Worm (Caenorhabditis elegans) whole organism, L3 larva: Measurements from ENCODE around the gene T04F8.2.

Experiments used
- R02D3.7 ChIP-seq: fragments of 150-350 bp; optimal IDR thresholded peaks from 2 replicates; lab custom pipeline; 2014; ENCODE audit warnings: missing biosample characterization, missing genetic modification characterization
- ZK546.5 ChIP-seq: sonication (generic microtip); optimal IDR thresholded peaks from 2 replicates; lab custom pipeline; 2017; ENCODE audit warnings: missing biosample characterization, missing genetic modification characterization
- aly-2 ChIP-seq: fragments of 150-350 bp; optimal IDR thresholded peaks from 2 replicates; lab custom pipeline; 2014; ENCODE audit warnings: missing biosample characterization, missing genetic modification characterization
- ceh-16 ChIP-seq: sonication (generic microtip); optimal IDR thresholded peaks from 2 replicates; lab custom pipeline; 2017; ENCODE audit warnings: missing biosample characterization, missing genetic modification characterization
- ceh-82 ChIP-seq: fragments of 150-350 bp; optimal IDR thresholded peaks from 2 replicates; lab custom pipeline; 2014; ENCODE audit warnings: missing biosample characterization, missing genetic modification characterization
- ceh-9 ChIP-seq: sonication (generic microtip); optimal IDR thresholded peaks from 2 replicates; lab custom pipeline; 2018; ENCODE audit warnings: missing biosample characterization, missing genetic modification characterization
- egl-27 ChIP-seq: sonication (generic microtip); optimal IDR thresholded peaks from 4 replicates; lab custom pipeline; 2017; ENCODE audit warnings: missing biosample characterization, missing genetic modification reagents, missing genetic modification characterization
- egl-5 ChIP-seq: fragments of 150-350 bp; optimal IDR thresholded peaks from 2 replicates; lab custom pipeline; 2017; ENCODE audit warnings: missing biosample characterization, missing genetic modification reagents, missing genetic modification characterization, inconsistent platforms
- elt-1 ChIP-seq: fragments of 150-350 bp; optimal IDR thresholded peaks from 2 replicates; lab custom pipeline; 2014; ENCODE audit warnings: missing biosample characterization, missing genetic modification characterization
- elt-3 ChIP-seq, 3 experiments: fragments of 150-350 bp in 1 of 3; sonication (generic microtip) in 2 of 3; optimal IDR thresholded peaks; 2 replicates in 2 of 3; 4 replicates in 1 of 3; lab custom pipeline; 2014 to 2017; ENCODE audit warnings: missing biosample characterization in 3 of 3, missing genetic modification characterization in 3 of 3
- eor-1 ChIP-seq, 2 experiments: fragments of 150-350 bp; optimal IDR thresholded peaks; 2 replicates each; lab custom pipeline; 2014 to 2018; ENCODE audit warnings: missing biosample characterization in 2 of 2, missing genetic modification characterization in 2 of 2
- fkh-10 ChIP-seq: sonication (generic microtip); optimal IDR thresholded peaks from 2 replicates; lab custom pipeline; 2017; ENCODE audit warnings: missing biosample characterization, missing genetic modification reagents, missing genetic modification characterization
- fkh-2 ChIP-seq: fragments of 150-350 bp; optimal IDR thresholded peaks from 2 replicates; lab custom pipeline; 2014; ENCODE audit warnings: missing biosample characterization, missing genetic modification reagents, missing genetic modification characterization
- fos-1 ChIP-seq: fragments of 150-350 bp; optimal IDR thresholded peaks from 2 replicates; lab custom pipeline; 2014; ENCODE audit warnings: missing biosample characterization, missing genetic modification characterization
- hmg-11 ChIP-seq: sonication (generic microtip); optimal IDR thresholded peaks from 2 replicates; lab custom pipeline; 2016; ENCODE audit warnings: missing genetic modification characterization, missing compliant biosample characterization
- lin-15B ChIP-seq: fragments of 150-350 bp; optimal IDR thresholded peaks from 2 replicates; lab custom pipeline; 2014; ENCODE audit warnings: missing biosample characterization, missing genetic modification characterization
- lin-39 ChIP-seq: fragments of 150-350 bp; optimal IDR thresholded peaks from 2 replicates; lab custom pipeline; 2018; ENCODE audit warnings: missing biosample characterization, missing genetic modification reagents, missing genetic modification characterization
- lsy-12 ChIP-seq: sonication (generic microtip); optimal IDR thresholded peaks from 2 replicates; lab custom pipeline; 2016; ENCODE audit warnings: mild to moderate bottlenecking, missing genetic modification characterization, missing compliant biosample characterization
- mdl-1 ChIP-seq: fragments of 150-350 bp; optimal IDR thresholded peaks from 2 replicates; lab custom pipeline; 2014; ENCODE audit warnings: missing biosample characterization, missing genetic modification characterization
- mml-1 ChIP-seq: fragments of 150-350 bp; sonication (generic microtip); optimal IDR thresholded peaks from 3 replicates; lab custom pipeline; 2014; ENCODE audit warnings: missing biosample characterization, missing genetic modification characterization
- nfya-1 ChIP-seq: sonication (generic microtip); optimal IDR thresholded peaks from 2 replicates; lab custom pipeline; 2017; ENCODE audit warnings: missing genetic modification characterization, mild to moderate bottlenecking, missing compliant biosample characterization, antibody characterized with exemption, moderate library complexity; ENCODE audit not compliant: insufficient read depth
- nhr-11 ChIP-seq: fragments of 150-350 bp; optimal IDR thresholded peaks from 2 replicates; lab custom pipeline; 2014; ENCODE audit warnings: missing biosample characterization, missing genetic modification characterization
- nhr-23 ChIP-seq: fragments of 150-350 bp; optimal IDR thresholded peaks from 2 replicates; lab custom pipeline; 2014; ENCODE audit warnings: missing biosample characterization, missing genetic modification reagents, missing genetic modification characterization
- nhr-25 ChIP-seq: sonication (generic microtip); optimal IDR thresholded peaks from 2 replicates; lab custom pipeline; 2017; ENCODE audit warnings: missing biosample characterization, missing genetic modification characterization
- nhr-43 ChIP-seq: sonication (generic microtip); optimal IDR thresholded peaks from 2 replicates; lab custom pipeline; 2016; ENCODE audit warnings: mild to moderate bottlenecking, missing genetic modification characterization, missing compliant biosample characterization; ENCODE audit not compliant: poor library complexity, severe bottlenecking
- nhr-67 ChIP-seq: fragments of 150-350 bp; optimal IDR thresholded peaks from 2 replicates; lab custom pipeline; 2014; ENCODE audit warnings: missing biosample characterization, missing genetic modification characterization
- nhr-77 ChIP-seq: fragments of 150-350 bp; optimal IDR thresholded peaks from 2 replicates; lab custom pipeline; 2014; ENCODE audit warnings: missing biosample characterization, missing genetic modification characterization
- pha-4 ChIP-seq: fragments of 150-350 bp; optimal IDR thresholded peaks from 2 replicates; lab custom pipeline; 2014; ENCODE audit warnings: missing biosample characterization, missing genetic modification reagents, missing genetic modification characterization
- pqm-1 ChIP-seq: fragments of 150-350 bp; optimal IDR thresholded peaks from 2 replicates; lab custom pipeline; 2017; ENCODE audit warnings: missing biosample characterization, missing genetic modification characterization, inconsistent platforms
- sea-2 ChIP-seq: fragments of 150-350 bp; sonication (generic microtip); optimal IDR thresholded peaks from 4 replicates; lab custom pipeline; 2014; ENCODE audit warnings: missing biosample characterization, missing genetic modification reagents, missing genetic modification characterization
- snpc-4 ChIP-seq: fragments of 150-350 bp; optimal IDR thresholded peaks from 2 replicates; lab custom pipeline; 2014; ENCODE audit warnings: missing biosample characterization, missing genetic modification characterization
- tbx-2 ChIP-seq: sonication (generic microtip); optimal IDR thresholded peaks from 2 replicates; lab custom pipeline; 2016; ENCODE audit warnings: mild to moderate bottlenecking, missing genetic modification characterization, missing compliant biosample characterization
- unc-62 ChIP-seq: fragments of 150-350 bp; sonication (generic microtip); optimal IDR thresholded peaks from 4 replicates; lab custom pipeline; 2014; ENCODE audit warnings: missing biosample characterization, missing genetic modification reagents, missing genetic modification characterization
- ztf-4 ChIP-seq: fragments of 150-350 bp; optimal IDR thresholded peaks from 2 replicates; lab custom pipeline; 2014; ENCODE audit warnings: missing biosample characterization, missing genetic modification characterization

Gene T04F8.2

ce11 chrX:11643767-11644235, 12.6 kb downstream of the T04F8.2 start, which contains the start of gene sto-4:
sto-4 (plus strand) TSS chrX:11644126.
- TF ChIP-seq hmg-11, result peak; percentile 47
- TF ChIP-seq R02D3.7 (tag; lab: Kevin White, UChicago), result peak; percentile 7
- TF ChIP-seq lin-39 (tag; lab: Kevin White, UChicago), result peak; percentile 60
- TF ChIP-seq tbx-2 (tag; lab: Kevin White, UChicago), result peak; percentile 39
- TF ChIP-seq elt-1 (tag; lab: Kevin White, UChicago), result peak; percentile 5
- TF ChIP-seq snpc-4 (tag; lab: Kevin White, UChicago), result peak; percentile 22
- peak; percentile 33 for TF ChIP-seq nfya-1
- peak; percentile 77 for TF ChIP-seq nhr-25 (tag; lab: Kevin White, UChicago)
- TF ChIP-seq nhr-43 (tag; lab: Kevin White, UChicago), result peak; percentile 50
- peak; percentile 85 for TF ChIP-seq lsy-12 (tag; lab: Kevin White, UChicago)

- TF ChIP-seq nhr-43 (tag; lab: Kevin White, UChicago), result no peak
- TF ChIP-seq mdl-1 (tag; lab: Kevin White, UChicago), result no peak
- TF ChIP-seq R02D3.7 (tag; lab: Kevin White, UChicago), result no peak
- no peak for TF ChIP-seq ceh-16 (tag; lab: Kevin White, UChicago)
- TF ChIP-seq hmg-11, result no peak
- no peak for TF ChIP-seq nhr-77 (tag; lab: Kevin White, UChicago)
- TF ChIP-seq fkh-2, result no peak
- no peak for TF ChIP-seq lin-15B
- TF ChIP-seq lsy-12 (tag; lab: Kevin White, UChicago), result no peak
- TF ChIP-seq mml-1 (tag; lab: Kevin White, UChicago), result no peak
- TF ChIP-seq nhr-23 (tag; lab: Kevin White, UChicago), result no peak
- TF ChIP-seq ceh-9 (tag; lab: Kevin White, UChicago), result no peak
- no peak for TF ChIP-seq elt-1 (tag; lab: Kevin White, UChicago)
- no peak for TF ChIP-seq nhr-25 (tag; lab: Kevin White, UChicago)
- no peak for TF ChIP-seq ZK546.5
- TF ChIP-seq egl-27 (tag; lab: Kevin White, UChicago), result no peak
These were observed 14.8 kb downstream of the T04F8.2 start for ce11 chrX:11641562-11641961.

ce11 chrX:11640463-11640995, 15.8 kb downstream of the T04F8.2 start:
- peak; percentile 23 for TF ChIP-seq unc-62 (GFP tag; lab: Kevin White, UChicago)
- TF ChIP-seq lin-39 (tag; lab: Kevin White, UChicago), result peak; percentile 47
- TF ChIP-seq fkh-10, result peak; percentile 69
- no peak for TF ChIP-seq snpc-4 (tag; lab: Kevin White, UChicago)
- TF ChIP-seq ceh-82, result no peak
- no peak for TF ChIP-seq aly-2 (tag; lab: Kevin White, UChicago)
- peak; percentile 17 for TF ChIP-seq nfya-1

ce11 chrX:11638987-11639386, 17.4 kb downstream of the T04F8.2 start:
- TF ChIP-seq nhr-11 (tag; lab: Kevin White, UChicago), result no peak
- no peak for TF ChIP-seq elt-1 (tag; lab: Kevin White, UChicago)
- TF ChIP-seq pha-4 (tag; lab: Kevin White, UChicago), result no peak
- no peak for TF ChIP-seq fkh-2
- no peak for TF ChIP-seq nfya-1
- TF ChIP-seq sea-2 (GFP tag; lab: Kevin White, UChicago), result no peak
- no peak for TF ChIP-seq unc-62 (GFP tag; lab: Kevin White, UChicago)
- no peak for TF ChIP-seq mdl-1 (tag; lab: Kevin White, UChicago)
- no peak for TF ChIP-seq elt-3 (tag; optimal IDR thresholded peaks at IDR 0.05; lab: Kevin White, UChicago)
- TF ChIP-seq ceh-9 (tag; lab: Kevin White, UChicago), result no peak

- TF ChIP-seq ceh-82 (no peak), nhr-67 (tag; lab: Kevin White, UChicago) (no peak), pqm-1 (tag; lab: Kevin White, UChicago) (no peak), egl-5 (tag; lab: Kevin White, UChicago) (no peak), fos-1 (no peak), pha-4 (tag; lab: Kevin White, UChicago) (no peak), ceh-16 (tag; lab: Kevin White, UChicago) (no peak), ztf-4 (tag; lab: Kevin White, UChicago) (no peak), nhr-43 (tag; lab: Kevin White, UChicago) (no peak), nhr-11 (tag; lab: Kevin White, UChicago) (no peak), eor-1 (tag; optimal IDR thresholded peaks at IDR 0.05; lab: Kevin White, UChicago) (no peak), elt-3 (tag; optimal IDR thresholded peaks at IDR 0.05; lab: Kevin White, UChicago) (no peak), R02D3.7 (tag; lab: Kevin White, UChicago) (no peak)
These were observed 18.6 kb downstream of the T04F8.2 start for ce11 chrX:11637721-11638120.
